Worm (Caenorhabditis elegans): ENCODE data around the gene Y75B7B.1.

DNA sequence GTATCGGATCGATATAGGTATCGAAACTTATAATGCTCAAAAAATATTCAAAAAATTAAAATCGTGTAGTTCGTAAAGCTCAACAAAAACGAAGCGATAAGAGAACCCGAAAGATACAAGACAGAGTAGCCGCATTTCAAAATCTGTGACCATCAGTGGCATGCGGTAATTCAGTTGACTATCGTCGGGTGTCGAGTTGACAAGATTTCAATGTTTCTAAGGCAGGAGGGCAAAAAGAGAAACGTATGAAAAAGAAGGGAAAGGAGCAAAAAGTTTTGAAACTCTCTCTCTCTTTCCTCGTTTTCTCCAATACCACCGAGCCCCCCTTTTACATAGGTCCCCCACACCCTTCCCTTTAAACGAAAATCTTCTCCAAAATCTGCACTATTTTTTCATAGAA, 51.1 kb downstream of the Y75B7B.1 start:
- TF ChIP-seq sox-2 (GFP tag; IDR thresholded peaks at IDR 0.05) (no peak), hlh-15 (tag; optimal IDR thresholded peaks at IDR 0.05) (no peak), rnt-1 (tag; optimal IDR thresholded peaks at IDR 0.05) (no peak), pqm-1 (tag; optimal IDR thresholded peaks at IDR 0.05) (no peak), ama-1 (optimal IDR thresholded peaks at IDR 0.05) (no peak), C08G9.2 (tag; optimal IDR thresholded peaks at IDR 0.05) (no peak), K09A11.1 (tag; optimal IDR thresholded peaks at IDR 0.05; ENCODE audit: insufficient read depth) (no peak)

Data from whole organism, late embryonic.